Worm (Caenorhabditis elegans) whole organism, L2 larva: ENCODE measurements around the gene txt-3.

Experiments used
- F13H6.1 ChIP-seq: sonication (generic microtip); optimal IDR thresholded peaks from 2 replicates; lab custom pipeline; 2016; ENCODE audit warnings: missing genetic modification characterization, missing compliant biosample characterization
- ceh-16 ChIP-seq: fragments of 150-350 bp; optimal IDR thresholded peaks from 2 replicates; lab custom pipeline; 2014; ENCODE audit warnings: missing biosample characterization, missing genetic modification characterization
- ceh-82 ChIP-seq: fragments of 150-350 bp; optimal IDR thresholded peaks from 2 replicates; lab custom pipeline; 2014; ENCODE audit warnings: missing biosample characterization, missing genetic modification characterization
- fos-1 ChIP-seq: fragments of 150-350 bp; optimal IDR thresholded peaks from 2 replicates; lab custom pipeline; 2014; ENCODE audit warnings: missing biosample characterization, missing genetic modification characterization
- lin-13 ChIP-seq: fragments of 150-350 bp; optimal IDR thresholded peaks from 2 replicates; lab custom pipeline; 2014; ENCODE audit warnings: missing biosample characterization, missing genetic modification reagents, missing genetic modification characterization
- nhr-6 ChIP-seq: fragments of 150-350 bp; optimal IDR thresholded peaks from 2 replicates; lab custom pipeline; 2014; ENCODE audit warnings: missing biosample characterization, missing genetic modification characterization
- nhr-77 ChIP-seq: fragments of 150-350 bp; optimal IDR thresholded peaks from 2 replicates; lab custom pipeline; 2014; ENCODE audit warnings: missing biosample characterization, missing genetic modification characterization
- skn-1 ChIP-seq: sonication (generic microtip); optimal IDR thresholded peaks from 2 replicates; lab custom pipeline; 2017; ENCODE audit warnings: missing biosample characterization, missing genetic modification characterization
- unc-55 ChIP-seq: fragments of 150-350 bp; sonication (generic microtip); optimal IDR thresholded peaks from 3 replicates; lab custom pipeline; 2014; ENCODE audit warnings: missing biosample characterization, missing genetic modification reagents, missing genetic modification characterization
- unc-62 ChIP-seq: fragments of 150-350 bp; optimal IDR thresholded peaks from 2 replicates; lab custom pipeline; 2014; ENCODE audit warnings: missing biosample characterization, missing genetic modification reagents, missing genetic modification characterization
- zag-1 ChIP-seq: fragments of 150-350 bp; optimal IDR thresholded peaks from 2 replicates; lab custom pipeline; 2014; ENCODE audit warnings: missing biosample characterization, missing genetic modification characterization
- ztf-1 ChIP-seq: fragments of 200-800 bp; sonication (Bioruptor generic); conservative IDR thresholded peaks from 2 replicates; pipeline ENCODE4 v1.3.6; 2022; ENCODE audit warnings: missing genetic modification characterization, missing compliant biosample characterization
- ztf-11 ChIP-seq: sonication (generic microtip); optimal IDR thresholded peaks from 2 replicates; lab custom pipeline; 2017; ENCODE audit warnings: missing biosample characterization, missing genetic modification characterization

DNA sequence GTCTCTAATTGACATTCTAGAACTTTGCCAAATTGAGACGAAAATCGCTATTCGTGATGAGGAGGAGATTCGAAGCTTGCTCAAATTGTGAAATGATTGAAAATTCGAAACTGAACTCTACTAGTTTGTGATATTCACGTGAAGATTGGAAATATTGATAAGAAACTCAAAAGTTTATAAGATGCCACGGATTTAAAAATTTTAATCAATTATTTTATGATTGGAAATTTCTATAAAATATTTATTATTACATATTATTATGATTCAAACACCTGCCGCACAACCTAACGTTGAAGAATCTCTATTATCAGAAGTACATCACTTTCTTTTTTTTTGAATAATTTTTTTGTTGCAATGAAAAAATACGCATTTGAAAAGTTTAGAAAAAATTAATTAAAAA lies 24.8 kb downstream of the txt-3 start, which contains the start of gene E03H12.7:
- TF ChIP-seq nhr-77 (tag; lab: Kevin White, UChicago), result no peak
- no peak for TF ChIP-seq unc-55
- no peak for TF ChIP-seq ceh-16 (tag; lab: Kevin White, UChicago)
- TF ChIP-seq skn-1 (tag; lab: Kevin White, UChicago), result no peak
- TF ChIP-seq unc-62, result no peak
- TF ChIP-seq ztf-11 (tag; lab: Kevin White, UChicago), result no peak
- TF ChIP-seq ceh-82, result no peak
- no peak for TF ChIP-seq fos-1 (tag; lab: Kevin White, UChicago)
- TF ChIP-seq lin-13 (GFP tag; lab: Kevin White, UChicago), result no peak
- TF ChIP-seq F13H6.1 (tag; lab: Kevin White, UChicago), result no peak
- TF ChIP-seq ztf-1 (GFP tag; lab: Robert Waterston, UW), result no peak
- no peak for TF ChIP-seq nhr-6 (tag; lab: Kevin White, UChicago)
- TF ChIP-seq zag-1 (tag; lab: Kevin White, UChicago), result no peak
